Fruit fly (Drosophila melanogaster): ENCODE measurements around the gene CG8852.
A peak's percentile ranks its signal among the peaks of the same experiment; 100 is the strongest.

The CG8852 gene

dm6 chr2L:3562435-3562834, 37.5 kb downstream of the CG8852 start (continued):
- TF ChIP-seq fd59A (GFP tag; optimal IDR thresholded peaks at IDR 0.05) (peak; percentile 58), achi (GFP tag; optimal IDR thresholded peaks at IDR 0.05) (peak; percentile 41), acj6 (GFP tag; optimal IDR thresholded peaks at IDR 0.05) (peak; percentile 20), CG3032 (tag; optimal IDR thresholded peaks at IDR 0.05) (peak; percentile 64), dsx (GFP tag; optimal IDR thresholded peaks at IDR 0.05; ENCODE audit: poor library complexity, severe bottlenecking) (peak; percentile 58), Sox14 (GFP tag; optimal IDR thresholded peaks at IDR 0.05) (peak; percentile 49), Eip93F (GFP tag; optimal IDR thresholded peaks at IDR 0.05) (no peak), CG4318 (GFP tag; optimal IDR thresholded peaks at IDR 0.05) (no peak), CG8632 (GFP tag; optimal IDR thresholded peaks at IDR 0.05) (no peak), CG10669 (GFP tag; optimal IDR thresholded peaks at IDR 0.05) (peak; percentile 64)

dm6 chr2L:3564556-3564955, 39.6 kb downstream of the CG8852 start:
- peak; percentile 29 for TF ChIP-seq Eip78C (GFP tag)
- TF ChIP-seq CG11762 (GFP tag; optimal IDR thresholded peaks at IDR 0.05; ENCODE audit: insufficient read depth): no peak
- peak; percentile 44 for TF ChIP-seq svp (GFP tag)
- peak; percentile 64 for TF ChIP-seq Blimp-1 (GFP tag; optimal IDR thresholded peaks at IDR 0.05)
- no peak for TF ChIP-seq CG8319 (GFP tag; optimal IDR thresholded peaks at IDR 0.05)
- no peak for TF ChIP-seq cyc (GFP tag; optimal IDR thresholded peaks at IDR 0.05)
- no peak for TF ChIP-seq dsx (GFP tag; optimal IDR thresholded peaks at IDR 0.05; ENCODE audit: poor library complexity, severe bottlenecking)
- no peak for TF ChIP-seq Sox102F (GFP tag; optimal IDR thresholded peaks at IDR 0.05)
- TF ChIP-seq Smox (GFP tag; optimal IDR thresholded peaks at IDR 0.05): no peak
- TF ChIP-seq fd59A (GFP tag; optimal IDR thresholded peaks at IDR 0.05): no peak
- no peak for TF ChIP-seq pdm3 (GFP tag; optimal IDR thresholded peaks at IDR 0.05)
- TF ChIP-seq net (GFP tag; optimal IDR thresholded peaks at IDR 0.05): no peak
- TF ChIP-seq CG9139 (GFP tag; optimal IDR thresholded peaks at IDR 0.05): no peak
- no peak for TF ChIP-seq CG10669 (GFP tag; optimal IDR thresholded peaks at IDR 0.05)

- TF ChIP-seq CG11762 (GFP tag; optimal IDR thresholded peaks at IDR 0.05; ENCODE audit: insufficient read depth) (peak; percentile 23), CG11294 (GFP tag; IDR thresholded peaks at IDR 0.05) (no peak), Gug (GFP tag; IDR thresholded peaks at IDR 0.05) (no peak), Sox14 (GFP tag; optimal IDR thresholded peaks at IDR 0.05) (peak; percentile 71), CG11902 (GFP tag; optimal IDR thresholded peaks at IDR 0.05) (peak; percentile 20), Ets96B (tag; optimal IDR thresholded peaks at IDR 0.05) (peak; percentile 56), pdm3 (GFP tag; optimal IDR thresholded peaks at IDR 0.05) (peak; percentile 57), Lpt (GFP tag; optimal IDR thresholded peaks at IDR 0.05) (no peak), acj6 (GFP tag; optimal IDR thresholded peaks at IDR 0.05) (peak; percentile 35), CG6854 (GFP tag; optimal IDR thresholded peaks at IDR 0.05) (no peak), lz (GFP tag; optimal IDR thresholded peaks at IDR 0.05) (peak; percentile 72), CG8119 (GFP tag; IDR thresholded peaks at IDR 0.05) (peak; percentile 58), Sox15 (GFP tag; optimal IDR thresholded peaks at IDR 0.05) (peak; percentile 4), net (GFP tag; optimal IDR thresholded peaks at IDR 0.05) (peak; percentile 2), CG1621 (tag; optimal IDR thresholded peaks at IDR 0.05) (peak; percentile 56), CG16779 (tag; optimal IDR thresholded peaks at IDR 0.05) (peak; percentile 22), CG31627 (GFP tag; optimal IDR thresholded peaks at IDR 0.05) (peak; percentile 66), fd59A (GFP tag; optimal IDR thresholded peaks at IDR 0.05) (peak; percentile 47), CG15336 (GFP tag; IDR thresholded peaks at IDR 0.05) (peak; percentile 41; the same call in 1 of the 2 replicates), CG6163 (GFP tag; IDR thresholded peaks at IDR 0.05) (peak; percentile 79), OdsH (GFP tag; optimal IDR thresholded peaks at IDR 0.05) (peak; percentile 58), CG8319 (GFP tag; optimal IDR thresholded peaks at IDR 0.05) (peak; percentile 9), Hr4 (GFP tag; optimal IDR thresholded peaks at IDR 0.05) (peak; percentile 15), CG7368 (GFP tag; optimal IDR thresholded peaks at IDR 0.05) (peak; percentile 39), Blimp-1 (GFP tag; optimal IDR thresholded peaks at IDR 0.05) (no peak), CG4318 (GFP tag; optimal IDR thresholded peaks at IDR 0.05) (no peak), CG6792 (GFP tag; optimal IDR thresholded peaks at IDR 0.05) (peak; percentile 58), CG10631 (GFP tag; optimal IDR thresholded peaks at IDR 0.05) (peak; percentile 71), CG32006 (GFP tag; optimal IDR thresholded peaks at IDR 0.05) (peak; percentile 51), Met (GFP tag; optimal IDR thresholded peaks at IDR 0.05) (peak; percentile 60), achi (GFP tag; optimal IDR thresholded peaks at IDR 0.05) (peak; percentile 52), CG3032 (tag; optimal IDR thresholded peaks at IDR 0.05) (peak; percentile 58), vri (GFP tag; optimal IDR thresholded peaks at IDR 0.05) (peak; percentile 31), cyc (GFP tag; optimal IDR thresholded peaks at IDR 0.05) (peak; percentile 70), esn (GFP tag; optimal IDR thresholded peaks at IDR 0.05) (peak; percentile 60), CG34406 (GFP tag; optimal IDR thresholded peaks at IDR 0.05) (peak; percentile 34), spab (GFP tag; optimal IDR thresholded peaks at IDR 0.05) (peak; percentile 54)
These were observed 41.6 kb downstream of the CG8852 start for dm6 chr2L:3566532-3566931.

Data from whole organism, prepupa.